Worm (Caenorhabditis elegans): ENCODE measurements around the gene C50D2.2.

DNA sequence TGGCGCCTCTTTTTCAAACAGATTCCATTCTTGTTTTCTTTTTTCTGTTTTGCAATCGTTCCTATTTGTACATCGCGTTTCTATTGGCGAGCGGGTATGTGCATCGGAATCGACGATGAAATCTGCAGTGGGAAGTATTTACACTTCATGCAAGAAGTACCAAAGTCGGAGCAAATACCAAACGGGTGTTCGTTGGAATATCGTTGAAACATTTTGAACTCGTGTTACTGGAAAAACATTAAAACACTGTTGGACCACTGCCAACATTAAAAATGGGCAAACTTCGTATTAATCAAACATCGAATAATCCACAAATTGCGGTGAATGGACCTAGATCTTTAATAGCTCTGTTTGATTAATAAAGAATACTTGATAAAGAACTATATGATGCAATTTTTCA is 29.8 kb upstream of the C50D2.2 start, which contains the start of gene C23H3.9:
- TF ChIP-seq flt-1 (GFP tag; IDR thresholded peaks at IDR 0.05), result no peak
- no peak for TF ChIP-seq ama-1 (optimal IDR thresholded peaks at IDR 0.05)
- TF ChIP-seq F13C5.2 (tag; optimal IDR thresholded peaks at IDR 0.05), result no peak
- TF ChIP-seq ceh-36 (tag; optimal IDR thresholded peaks at IDR 0.05), result no peak

Measured in whole organism, early embryonic.